Fruit fly (Drosophila melanogaster) whole organism: ENCODE measurements around the gene Cog2.

Experiments used
- psq ChIP-seq: fragments of >200 bp; optimal IDR thresholded peaks from 2 replicates; lab custom pipeline; 2017
- usp ChIP-seq: fragments of >200 bp; optimal IDR thresholded peaks from 2 replicates; lab custom pipeline; 2017; ENCODE audit warnings: missing biosample characterization, missing genetic modification characterization, mixed read lengths

- TF ChIP-seq psq (lab: Kevin White, UChicago), result no peak
- no peak for TF ChIP-seq usp
Measured at dm6 chr3R:15363608-15364007, 2.2 kb upstream of the Cog2 start, which contains the start of gene CG6171.
